Worm (Caenorhabditis elegans) whole organism, midembryonic: Measurements from ENCODE around the gene C46F11.6.

Experiments
- flt-1 ChIP-seq: fragments of 200-800 bp; sonication (Bioruptor generic); IDR thresholded peaks from 2 replicates; pipeline ENCODE4 v1.3.6; 2022; ENCODE audit warnings: missing genetic modification characterization, missing compliant biosample characterization
- med-1 ChIP-seq: sonication (generic microtip); optimal IDR thresholded peaks from 2 replicates; lab custom pipeline; 2017; ENCODE audit warnings: missing genetic modification characterization, mild to moderate bottlenecking, missing compliant biosample characterization, antibody characterized with exemption, missing genetic modification reagents; ENCODE audit not compliant: insufficient read depth
- ref-1 ChIP-seq: fragments of 200-800 bp; sonication (Bioruptor generic); conservative IDR thresholded peaks from 2 replicates; pipeline ENCODE4 v1.3.6; 2022; ENCODE audit warnings: missing genetic modification reagents, missing genetic modification characterization, missing compliant biosample characterization
- ztf-23 ChIP-seq: fragments of 200-800 bp; sonication (Bioruptor generic); IDR thresholded peaks from 2 replicates; pipeline ENCODE4 v1.3.6; 2022; ENCODE audit warnings: missing genetic modification reagents, missing genetic modification characterization, missing compliant biosample characterization
- ztf-29 ChIP-seq: fragments of 200-800 bp; sonication (Bioruptor generic); IDR thresholded peaks from 2 replicates; pipeline ENCODE4 v1.3.6; 2022; ENCODE audit warnings: missing genetic modification reagents, missing genetic modification characterization, missing compliant biosample characterization

DNA sequence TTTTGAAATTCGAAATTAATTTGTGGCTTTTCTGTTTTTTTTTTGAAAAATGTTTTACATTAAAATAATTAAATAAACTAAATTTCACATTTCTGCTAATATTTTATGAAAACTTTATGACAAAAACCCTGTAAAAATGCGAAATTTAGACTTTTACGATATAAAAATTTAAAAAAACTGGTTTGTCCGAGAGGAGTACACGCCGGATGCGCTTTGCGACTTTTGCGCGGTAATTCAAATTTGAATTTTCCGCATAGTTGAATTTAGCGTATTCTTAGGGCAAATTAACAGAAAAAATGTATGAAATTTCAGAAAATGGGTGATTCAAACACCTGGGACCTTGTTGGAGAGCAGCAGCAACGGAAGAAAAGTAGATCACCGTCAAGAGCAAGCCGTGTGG, 26.2 kb downstream of the C46F11.6 start, which contains the start of gene unc-93:
- TF ChIP-seq med-1 (GFP tag; lab: Kevin White, UChicago) (no peak), ztf-29 (GFP tag; lab: Robert Waterston, UW) (no peak), ref-1 (GFP tag; lab: Robert Waterston, UW) (no peak), flt-1 (GFP tag; lab: Robert Waterston, UW) (no peak), ztf-23 (GFP tag; lab: Robert Waterston, UW) (no peak)
